Worm (Caenorhabditis elegans) whole organism, young adult: ENCODE measurements around the gene fbxb-91.

Source experiments
- C06A6.2 ChIP-seq: fragments of 200-800 bp; sonication (Bioruptor generic); conservative IDR thresholded peaks from 2 replicates; pipeline ENCODE4 v1.3.6; 2022; ENCODE audit warnings: missing genetic modification characterization, missing compliant biosample characterization
- D2030.7 ChIP-seq: fragments of 200-800 bp; sonication (Bioruptor generic); IDR thresholded peaks from 2 replicates; pipeline ENCODE4 v1.3.6; 2022; ENCODE audit warnings: missing genetic modification reagents, missing genetic modification characterization, missing compliant biosample characterization
- F10E7.11 ChIP-seq: sonication (generic microtip); optimal IDR thresholded peaks from 2 replicates; lab custom pipeline; 2017; ENCODE audit warnings: mild to moderate bottlenecking, missing genetic modification characterization, moderate library complexity, missing compliant biosample characterization
- F33H1.4 ChIP-seq: fragments of 200-800 bp; sonication (Bioruptor generic); IDR thresholded peaks from 2 replicates; pipeline ENCODE4 v1.3.6; 2022; ENCODE audit warnings: missing genetic modification reagents, missing genetic modification characterization, missing compliant biosample characterization
- F49E8.2 ChIP-seq: sonication (generic microtip); optimal IDR thresholded peaks from 3 replicates; lab custom pipeline; 2017; ENCODE audit warnings: missing genetic modification characterization, mild to moderate bottlenecking, missing compliant biosample characterization, antibody characterized with exemption, moderate library complexity; ENCODE audit not compliant: insufficient read depth
- F57A8.1 ChIP-seq: fragments of 200-800 bp; sonication (Bioruptor generic); optimal IDR thresholded peaks from 2 replicates; lab custom pipeline; 2018; ENCODE audit warnings: mild to moderate bottlenecking, missing genetic modification characterization, moderate library complexity, missing compliant biosample characterization
- Y56A3A.18 ChIP-seq: fragments of 200-800 bp; sonication (Bioruptor generic); IDR thresholded peaks from 2 replicates; pipeline ENCODE4 v1.3.6; 2022; ENCODE audit warnings: missing genetic modification reagents, missing genetic modification characterization, missing compliant biosample characterization
- Y67H2A.10 ChIP-seq: fragments of 200-800 bp; sonication (Bioruptor generic); conservative IDR thresholded peaks from 2 replicates; pipeline ENCODE4 v1.3.6; 2022; ENCODE audit warnings: missing genetic modification reagents, missing genetic modification characterization, missing compliant biosample characterization
- ZK185.1 ChIP-seq: sonication (generic microtip); optimal IDR thresholded peaks from 2 replicates; lab custom pipeline; 2016; ENCODE audit warnings: mild to moderate bottlenecking, missing genetic modification characterization, missing compliant biosample characterization; ENCODE audit not compliant: poor library complexity, severe bottlenecking
- attf-3 ChIP-seq: fragments of 200-800 bp; sonication (Bioruptor generic); conservative IDR thresholded peaks from 2 replicates; pipeline ENCODE4 v1.3.6; 2022; ENCODE audit warnings: missing genetic modification reagents, missing genetic modification characterization, missing compliant biosample characterization
- bed-1 ChIP-seq: fragments of 200-800 bp; sonication (Bioruptor generic); IDR thresholded peaks from 2 replicates; pipeline ENCODE4 v1.3.6; 2022; ENCODE audit warnings: missing genetic modification reagents, missing genetic modification characterization, missing compliant biosample characterization
- ceh-91 ChIP-seq: fragments of 200-800 bp; sonication (Bioruptor generic); IDR thresholded peaks from 2 replicates; pipeline ENCODE4 v1.3.6; 2022; ENCODE audit warnings: missing genetic modification reagents, missing genetic modification characterization, missing compliant biosample characterization
- chd-7 ChIP-seq: sonication (generic microtip); optimal IDR thresholded peaks from 2 replicates; lab custom pipeline; 2016; ENCODE audit warnings: mild to moderate bottlenecking, missing genetic modification characterization, moderate library complexity, missing compliant biosample characterization
- egl-44 ChIP-seq: fragments of 200-800 bp; sonication (Bioruptor generic); IDR thresholded peaks from 2 replicates; pipeline ENCODE4 v1.3.6; 2022; ENCODE audit warnings: missing genetic modification reagents, missing genetic modification characterization, missing compliant biosample characterization
- egrh-3 ChIP-seq: fragments of 200-800 bp; sonication (Bioruptor generic); IDR thresholded peaks from 2 replicates; pipeline ENCODE4 v1.3.6; 2022; ENCODE audit warnings: missing genetic modification reagents, missing genetic modification characterization, missing compliant biosample characterization
- lag-1 ChIP-seq: fragments of 200-800 bp; sonication (Bioruptor generic); IDR thresholded peaks from 2 replicates; pipeline ENCODE4 v1.3.6; 2022; ENCODE audit warnings: missing genetic modification reagents, missing genetic modification characterization, missing compliant biosample characterization
- let-607 ChIP-seq, 2 experiments: fragments of 200-800 bp in 1 of 2; sonication (Bioruptor generic) in 1 of 2; sonication (generic microtip) in 1 of 2; optimal IDR thresholded peaks; 2 replicates each; lab custom pipeline; 2016 to 2018; ENCODE audit warnings: mild to moderate bottlenecking in 2 of 2, missing compliant biosample characterization in 2 of 2, missing genetic modification characterization in 2 of 2, moderate library complexity in 2 of 2, missing genotype in 1 of 2
- lin-40 ChIP-seq: sonication (generic microtip); optimal IDR thresholded peaks from 2 replicates; lab custom pipeline; 2016; ENCODE audit warnings: missing genetic modification characterization, mild to moderate bottlenecking, missing compliant biosample characterization, missing genotype, missing genetic modification reagents
- lsl-1 ChIP-seq: fragments of 200-800 bp; sonication (Bioruptor generic); optimal IDR thresholded peaks from 2 replicates; lab custom pipeline; 2018; ENCODE audit warnings: mild to moderate bottlenecking, missing genetic modification characterization, moderate library complexity, missing compliant biosample characterization
- madf-10 ChIP-seq: sonication (generic microtip); optimal IDR thresholded peaks from 2 replicates; lab custom pipeline; 2016; ENCODE audit warnings: mild to moderate bottlenecking, missing genetic modification characterization, missing compliant biosample characterization
- mel-28 ChIP-seq: sonication (generic microtip); optimal IDR thresholded peaks from 2 replicates; lab custom pipeline; 2016; ENCODE audit warnings: borderline replicate concordance, mild to moderate bottlenecking, missing genetic modification characterization, missing compliant biosample characterization
- mes-4 ChIP-seq: sonication (generic microtip); optimal IDR thresholded peaks from 2 replicates; lab custom pipeline; 2016; ENCODE audit warnings: missing genotype, missing genetic modification characterization, missing compliant biosample characterization
- nhr-27 ChIP-seq: fragments of 200-800 bp; sonication (Bioruptor generic); optimal IDR thresholded peaks from 2 replicates; lab custom pipeline; 2018; ENCODE audit warnings: mild to moderate bottlenecking, missing genetic modification characterization, moderate library complexity, missing compliant biosample characterization
- pha-4 ChIP-seq: fragments of 150-350 bp; sonication (generic microtip); optimal IDR thresholded peaks from 2 replicates; lab custom pipeline; 2014; ENCODE audit warnings: missing biosample characterization, missing genetic modification reagents, missing genetic modification characterization
- rec-8 ChIP-seq, 2 experiments: sonication (generic microtip); optimal IDR thresholded peaks; 2 replicates each; lab custom pipeline; 2016; ENCODE audit warnings: mild to moderate bottlenecking in 2 of 2, missing genetic modification characterization in 2 of 2, missing genetic modification reagents in 2 of 2, missing genotype in 2 of 2, missing biosample characterization in 1 of 2, missing compliant biosample characterization in 1 of 2, moderate library complexity in 1 of 2
- snpc-1.3 ChIP-seq: sonication (generic microtip); optimal IDR thresholded peaks from 2 replicates; lab custom pipeline; 2017; ENCODE audit warnings: missing genetic modification characterization, mild to moderate bottlenecking, missing compliant biosample characterization, antibody characterized with exemption, moderate library complexity, missing genotype, missing genetic modification reagents; ENCODE audit not compliant: insufficient read depth
- tbp1 ChIP-seq: fragments of 200-800 bp; sonication (Bioruptor generic); optimal IDR thresholded peaks from 2 replicates; lab custom pipeline; 2018; ENCODE audit warnings: mild to moderate bottlenecking, missing genetic modification characterization, missing compliant biosample characterization
- tbx-9 ChIP-seq: sonication (generic microtip); optimal IDR thresholded peaks from 2 replicates; lab custom pipeline; 2016; ENCODE audit warnings: borderline replicate concordance, missing genetic modification characterization, inconsistent platforms, missing compliant biosample characterization
- unc-62 ChIP-seq: fragments of 150-350 bp; optimal IDR thresholded peaks from 2 replicates; lab custom pipeline; 2014; ENCODE audit warnings: missing biosample characterization, missing genetic modification reagents, missing genetic modification characterization
- xnd-1 ChIP-seq: sonication (generic microtip); optimal IDR thresholded peaks from 2 replicates; lab custom pipeline; 2016; ENCODE audit warnings: missing genotype, missing genetic modification reagents, missing genetic modification characterization, missing compliant biosample characterization
- ztf-18 ChIP-seq: sonication (generic microtip); optimal IDR thresholded peaks from 2 replicates; lab custom pipeline; 2016; ENCODE audit warnings: missing genotype, mild to moderate bottlenecking, missing genetic modification characterization, missing compliant biosample characterization
- ztf-3 ChIP-seq: fragments of 200-800 bp; sonication (Bioruptor generic); optimal IDR thresholded peaks from 2 replicates; lab custom pipeline; 2018; ENCODE audit warnings: mild to moderate bottlenecking, missing genetic modification characterization, missing compliant biosample characterization

Gene fbxb-91

ce11 chrII:3711047-3711446 lies 39.5 kb downstream of the fbxb-91 start, which contains the start of gene fbxc-53:
fbxc-53 (plus strand) TSS chrII:3711291.
- TF ChIP-seq F57A8.1 (GFP tag; lab: Kevin White, UChicago) (no peak), pha-4 (no peak)

- TF ChIP-seq D2030.7 = no peak
- TF ChIP-seq attf-3 (GFP tag; lab: Robert Waterston, UW) = no peak
- no peak for TF ChIP-seq egl-44 (GFP tag; lab: Robert Waterston, UW)
- TF ChIP-seq snpc-1.3 (tag; lab: Kevin White, UChicago) = no peak
- no peak for TF ChIP-seq let-607 (tag; optimal IDR thresholded peaks at IDR 0.05; lab: Kevin White, UChicago)
- TF ChIP-seq bed-1 (GFP tag; lab: Robert Waterston, UW) = no peak
- TF ChIP-seq madf-10 (tag; lab: Kevin White, UChicago) = no peak
- no peak for TF ChIP-seq F33H1.4 (GFP tag; lab: Robert Waterston, UW)
- TF ChIP-seq tbp1 (GFP tag; lab: Kevin White, UChicago) = no peak
These were observed 41.3 kb downstream of the fbxb-91 start, which contains the start of gene srx-110 for ce11 chrII:3709255-3709654. srx-110 (plus strand) TSS chrII:3709555.

ce11 chrII:3705320-3705719 lies 45.3 kb downstream of the fbxb-91 start, which contains the start of gene srx-108:
srx-108 (plus strand) TSS chrII:3705620.
- TF ChIP-seq egrh-3 (GFP tag; lab: Robert Waterston, UW) = no peak
- TF ChIP-seq unc-62 (GFP tag; lab: Kevin White, UChicago) = no peak
- TF ChIP-seq madf-10 (tag; lab: Kevin White, UChicago) = no peak
- TF ChIP-seq tbp1 (GFP tag; lab: Kevin White, UChicago) = no peak
- TF ChIP-seq lag-1 (GFP tag; lab: Robert Waterston, UW) = no peak

- TF ChIP-seq ztf-3 (GFP tag; lab: Kevin White, UChicago) (no peak), xnd-1 (tag; lab: Kevin White, UChicago) (no peak), F49E8.2 (tag; lab: Kevin White, UChicago) (no peak), F10E7.11 (tag; lab: Kevin White, UChicago) (no peak), ceh-91 (GFP tag; lab: Robert Waterston, UW) (no peak), Y56A3A.18 (GFP tag; lab: Robert Waterston, UW) (no peak), Y67H2A.10 (GFP tag; lab: Robert Waterston, UW) (no peak), tbx-9 (no peak), lin-40 (tag; lab: Kevin White, UChicago) (no peak), ZK185.1 (no peak), rec-8 (tag; optimal IDR thresholded peaks at IDR 0.05; lab: Kevin White, UChicago) (no peak), nhr-27 (tag; lab: Kevin White, UChicago) (no peak), lsl-1 (GFP tag; lab: Kevin White, UChicago) (no peak), C06A6.2 (GFP tag; lab: Robert Waterston, UW) (no peak), mel-28 (tag; lab: Kevin White, UChicago) (no peak), ztf-18 (tag; lab: Kevin White, UChicago) (no peak), chd-7 (tag; lab: Kevin White, UChicago) (no peak), mes-4 (no peak), let-607 (tag; optimal IDR thresholded peaks at IDR 0.05; lab: Kevin White, UChicago) (no peak), bed-1 (GFP tag; lab: Robert Waterston, UW) (no peak)
These were observed 49.3 kb downstream of the fbxb-91 start, which contains the start of gene srx-105 for ce11 chrII:3701305-3701704. srx-105 (minus strand) TSS chrII:3701405.
